Worm (Caenorhabditis elegans): Measurements from ENCODE around the gene pkhm-2.

pkhm-2 gene

DNA sequence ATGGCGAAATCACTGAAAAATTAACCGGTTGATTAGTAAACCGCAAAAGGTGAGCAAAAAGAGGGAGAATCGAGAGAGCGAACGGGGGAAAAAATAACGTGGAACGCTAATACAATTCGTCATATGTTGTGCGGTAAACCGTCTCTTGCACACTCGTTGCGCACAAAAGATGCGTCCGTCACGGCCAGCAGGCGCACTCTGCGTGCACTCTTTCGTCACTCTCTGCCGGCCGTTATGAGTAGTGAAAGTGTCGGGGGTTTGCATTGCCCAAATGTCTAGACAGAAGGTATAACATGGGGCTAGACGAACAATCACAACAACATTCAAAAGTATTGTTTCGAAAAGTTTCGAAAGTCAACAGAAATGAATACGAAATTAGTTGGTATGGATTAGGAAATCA, at the start of gene pkhm-2:
Gene pkhm-2, minus strand, starts transcription at position 12 of the 400 bp plus-strand sequence.
- no peak for TF ChIP-seq lim-6 (tag; optimal IDR thresholded peaks at IDR 0.05)
- no peak for TF ChIP-seq ama-1 (optimal IDR thresholded peaks at IDR 0.05)
- TF ChIP-seq ceh-14 (tag; optimal IDR thresholded peaks at IDR 0.05): no peak
- TF ChIP-seq F13H6.1 (tag; optimal IDR thresholded peaks at IDR 0.05): peak; percentile 34
- no peak for TF ChIP-seq unc-3 (GFP tag; conservative IDR thresholded peaks at IDR 0.05)
- no peak for TF ChIP-seq unc-3 (tag; optimal IDR thresholded peaks at IDR 0.05)
- no peak for TF ChIP-seq tbx-7 (tag; optimal IDR thresholded peaks at IDR 0.05)
- TF ChIP-seq ceh-22 (tag; optimal IDR thresholded peaks at IDR 0.05): no peak
- peak; percentile 78 for TF ChIP-seq ref-2 (tag; optimal IDR thresholded peaks at IDR 0.05)
- no peak for TF ChIP-seq ceh-48 (tag; optimal IDR thresholded peaks at IDR 0.05)
- TF ChIP-seq C38D4.7 (GFP tag; optimal IDR thresholded peaks at IDR 0.05): no peak
- no peak for TF ChIP-seq ets-4 (tag; optimal IDR thresholded peaks at IDR 0.05)
- TF ChIP-seq pax-1 (tag; optimal IDR thresholded peaks at IDR 0.05): peak; percentile 8
- peak; percentile 78 for TF ChIP-seq sdc-2 (tag; optimal IDR thresholded peaks at IDR 0.05)
- peak; percentile 9 for TF ChIP-seq unc-55 (GFP tag; optimal IDR thresholded peaks at IDR 0.05)
- TF ChIP-seq nhr-11 (tag; optimal IDR thresholded peaks at IDR 0.05): no peak
- TF ChIP-seq T23F11.4 (GFP tag; optimal IDR thresholded peaks at IDR 0.05): no peak
- peak; percentile 62 for TF ChIP-seq rnt-1 (tag; optimal IDR thresholded peaks at IDR 0.05)
- TF ChIP-seq ceh-6 (GFP tag; optimal IDR thresholded peaks at IDR 0.05): peak; percentile 31
- no peak for TF ChIP-seq pqm-1 (tag; optimal IDR thresholded peaks at IDR 0.05)
- peak; percentile 40 for TF ChIP-seq nhr-232 (tag; optimal IDR thresholded peaks at IDR 0.05)
- peak; percentile 28 for TF ChIP-seq pat-9 (tag; optimal IDR thresholded peaks at IDR 0.05)
- no peak for TF ChIP-seq ttx-3 (tag; optimal IDR thresholded peaks at IDR 0.05)
- TF ChIP-seq hlh-15 (tag; optimal IDR thresholded peaks at IDR 0.05): no peak
- TF ChIP-seq ceh-18 (tag; optimal IDR thresholded peaks at IDR 0.05): peak; percentile 80
- TF ChIP-seq tbx-2 (tag; optimal IDR thresholded peaks at IDR 0.05): peak; percentile 73
- TF ChIP-seq fax-1 (tag; optimal IDR thresholded peaks at IDR 0.05): no peak
- peak; percentile 41 for TF ChIP-seq che-1 (tag; optimal IDR thresholded peaks at IDR 0.05)
- TF ChIP-seq ceh-24 (tag; optimal IDR thresholded peaks at IDR 0.05): no peak
- peak; percentile 7 for TF ChIP-seq ahr-1 (tag; optimal IDR thresholded peaks at IDR 0.05)
- no peak for TF ChIP-seq npax-4 (tag; optimal IDR thresholded peaks at IDR 0.05)
- TF ChIP-seq unc-86 (tag; optimal IDR thresholded peaks at IDR 0.05): no peak
- peak; percentile 62 for TF ChIP-seq ztf-16 (tag; optimal IDR thresholded peaks at IDR 0.05)
- peak; percentile 8 for TF ChIP-seq ceh-19 (GFP tag; optimal IDR thresholded peaks at IDR 0.05)
- TF ChIP-seq unc-42 (tag; optimal IDR thresholded peaks at IDR 0.05): peak; percentile 49
- peak; percentile 27 for TF ChIP-seq K09A11.1 (tag; optimal IDR thresholded peaks at IDR 0.05; ENCODE audit: insufficient read depth)
- TF ChIP-seq madf-2 (tag; optimal IDR thresholded peaks at IDR 0.05): peak; percentile 17
- peak; percentile 19 for TF ChIP-seq dve-1 (tag; optimal IDR thresholded peaks at IDR 0.05)
- no peak for TF ChIP-seq elt-4 (tag; optimal IDR thresholded peaks at IDR 0.05)
- peak; percentile 59 for TF ChIP-seq nfya-1 (tag; optimal IDR thresholded peaks at IDR 0.05)
- no peak for TF ChIP-seq pros-1 (tag; optimal IDR thresholded peaks at IDR 0.05)
- TF ChIP-seq fkh-10 (GFP tag; optimal IDR thresholded peaks at IDR 0.05): no peak
- TF ChIP-seq ceh-31 (tag; optimal IDR thresholded peaks at IDR 0.05): peak; percentile 71
- peak; percentile 38 for TF ChIP-seq gmeb-2 (tag; optimal IDR thresholded peaks at IDR 0.05)
- TF ChIP-seq syd-9 (tag; optimal IDR thresholded peaks at IDR 0.05): peak; percentile 28
- no peak for TF ChIP-seq C08G9.2 (tag; optimal IDR thresholded peaks at IDR 0.05)
- no peak for TF ChIP-seq lin-11 (tag; optimal IDR thresholded peaks at IDR 0.05)
- peak; percentile 62 for TF ChIP-seq elt-2 (tag; optimal IDR thresholded peaks at IDR 0.05)
- no peak for TF ChIP-seq Y22D7AL.16 (tag; optimal IDR thresholded peaks at IDR 0.05)
- TF ChIP-seq ceh-30 (tag; optimal IDR thresholded peaks at IDR 0.05): no peak
- no peak for TF ChIP-seq odd-2 (tag; optimal IDR thresholded peaks at IDR 0.05)
- TF ChIP-seq sox-4 (tag; optimal IDR thresholded peaks at IDR 0.05): peak; percentile 33
- peak; percentile 18 for TF ChIP-seq ceh-2 (tag; optimal IDR thresholded peaks at IDR 0.05)
- no peak for TF ChIP-seq hlh-6 (tag; optimal IDR thresholded peaks at IDR 0.05)
- TF ChIP-seq eyg-1 (tag; optimal IDR thresholded peaks at IDR 0.05): no peak

All from whole organism, late embryonic.